Worm (Caenorhabditis elegans) whole organism, young adult: ENCODE measurements around the gene srd-45.
A peak's percentile ranks its signal among the peaks of the same experiment; 100 is the strongest.

Experiments
- B0035.1 ChIP-seq: sonication (generic microtip); optimal IDR thresholded peaks from 2 replicates; lab custom pipeline; 2016; ENCODE audit warnings: missing genetic modification characterization, mild to moderate bottlenecking, missing compliant biosample characterization, missing genotype, missing genetic modification reagents
- B0336.3 ChIP-seq: fragments of 200-800 bp; sonication (Bioruptor generic); IDR thresholded peaks from 2 replicates; pipeline ENCODE4 v1.3.6; 2022; ENCODE audit warnings: missing genetic modification characterization, missing compliant biosample characterization
- C06A6.2 ChIP-seq: fragments of 200-800 bp; sonication (Bioruptor generic); conservative IDR thresholded peaks from 2 replicates; pipeline ENCODE4 v1.3.6; 2022; ENCODE audit warnings: missing genetic modification characterization, missing compliant biosample characterization
- F52B5.7 ChIP-seq: sonication (generic microtip); optimal IDR thresholded peaks from 2 replicates; lab custom pipeline; 2016; ENCODE audit warnings: mild to moderate bottlenecking, missing genetic modification characterization, missing compliant biosample characterization
- T07F8.4 ChIP-seq: sonication (generic microtip); optimal IDR thresholded peaks from 2 replicates; lab custom pipeline; 2016; ENCODE audit warnings: mild to moderate bottlenecking, missing genetic modification characterization, moderate library complexity, missing compliant biosample characterization
- Y53G8AR.9 ChIP-seq: fragments of 200-800 bp; sonication (Bioruptor generic); conservative IDR thresholded peaks from 2 replicates; pipeline ENCODE4 v1.3.6; 2022; ENCODE audit warnings: missing genetic modification reagents, missing genetic modification characterization, missing compliant biosample characterization
- aptf-2 ChIP-seq: fragments of 200-800 bp; sonication (Bioruptor generic); conservative IDR thresholded peaks from 2 replicates; pipeline ENCODE4 v1.3.6; 2022; ENCODE audit warnings: missing genetic modification reagents, missing genetic modification characterization, missing compliant biosample characterization
- atf-7 ChIP-seq: sonication (generic microtip); optimal IDR thresholded peaks from 2 replicates; lab custom pipeline; 2017; ENCODE audit warnings: mild to moderate bottlenecking, missing genetic modification characterization, missing compliant biosample characterization
- attf-3 ChIP-seq: fragments of 200-800 bp; sonication (Bioruptor generic); conservative IDR thresholded peaks from 2 replicates; pipeline ENCODE4 v1.3.6; 2022; ENCODE audit warnings: missing genetic modification reagents, missing genetic modification characterization, missing compliant biosample characterization
- attf-6 ChIP-seq: fragments of 200-800 bp; sonication (Bioruptor generic); IDR thresholded peaks from 2 replicates; pipeline ENCODE4 v1.3.6; 2022; ENCODE audit warnings: missing genetic modification reagents, missing genetic modification characterization, missing compliant biosample characterization
- bed-2 ChIP-seq: fragments of 200-800 bp; sonication (Bioruptor generic); IDR thresholded peaks from 2 replicates; pipeline ENCODE4 v1.3.6; 2022; ENCODE audit warnings: missing genetic modification reagents, missing genetic modification characterization, missing compliant biosample characterization
- ccch-3 ChIP-seq: fragments of 200-800 bp; sonication (Bioruptor generic); optimal IDR thresholded peaks from 2 replicates; lab custom pipeline; 2018; ENCODE audit warnings: mild to moderate bottlenecking, missing genetic modification characterization, missing compliant biosample characterization
- cebp-2 ChIP-seq: fragments of 200-800 bp; sonication (Bioruptor generic); IDR thresholded peaks from 2 replicates; pipeline ENCODE4 v1.3.6; 2022; ENCODE audit warnings: missing genetic modification characterization, missing compliant biosample characterization
- ceh-100 ChIP-seq: fragments of 200-800 bp; sonication (Bioruptor generic); IDR thresholded peaks from 2 replicates; pipeline ENCODE4 v1.3.6; 2022; ENCODE audit warnings: missing genetic modification reagents, missing genetic modification characterization, missing compliant biosample characterization
- ceh-40 ChIP-seq: fragments of 200-800 bp; sonication (Bioruptor generic); IDR thresholded peaks from 2 replicates; pipeline ENCODE4 v1.3.6; 2022; ENCODE audit warnings: missing genetic modification characterization, missing compliant biosample characterization
- ceh-58 ChIP-seq: fragments of 200-800 bp; sonication (Bioruptor generic); IDR thresholded peaks from 2 replicates; pipeline ENCODE4 v1.3.6; 2022; ENCODE audit warnings: missing genetic modification characterization, missing compliant biosample characterization
- ceh-91 ChIP-seq: fragments of 200-800 bp; sonication (Bioruptor generic); IDR thresholded peaks from 2 replicates; pipeline ENCODE4 v1.3.6; 2022; ENCODE audit warnings: missing genetic modification reagents, missing genetic modification characterization, missing compliant biosample characterization
- chd-7 ChIP-seq: sonication (generic microtip); optimal IDR thresholded peaks from 2 replicates; lab custom pipeline; 2016; ENCODE audit warnings: mild to moderate bottlenecking, missing genetic modification characterization, moderate library complexity, missing compliant biosample characterization
- dpff-1 ChIP-seq: sonication (generic microtip); optimal IDR thresholded peaks from 2 replicates; lab custom pipeline; 2017; ENCODE audit warnings: mild to moderate bottlenecking, missing genetic modification characterization, missing compliant biosample characterization
- egl-18 ChIP-seq: fragments of 200-800 bp; sonication (Bioruptor generic); IDR thresholded peaks from 2 replicates; pipeline ENCODE4 v1.3.6; 2022; ENCODE audit warnings: missing genetic modification reagents, missing genetic modification characterization, missing compliant biosample characterization
- egl-44 ChIP-seq: fragments of 200-800 bp; sonication (Bioruptor generic); IDR thresholded peaks from 2 replicates; pipeline ENCODE4 v1.3.6; 2022; ENCODE audit warnings: missing genetic modification reagents, missing genetic modification characterization, missing compliant biosample characterization
- egrh-3 ChIP-seq: fragments of 200-800 bp; sonication (Bioruptor generic); IDR thresholded peaks from 2 replicates; pipeline ENCODE4 v1.3.6; 2022; ENCODE audit warnings: missing genetic modification reagents, missing genetic modification characterization, missing compliant biosample characterization
- ets-4 ChIP-seq: fragments of 200-800 bp; sonication (Bioruptor generic); optimal IDR thresholded peaks from 2 replicates; lab custom pipeline; 2018; ENCODE audit warnings: mild to moderate bottlenecking, missing genetic modification characterization, missing compliant biosample characterization
- him-1 ChIP-seq: sonication (generic microtip); optimal IDR thresholded peaks from 2 replicates; lab custom pipeline; 2016; ENCODE audit warnings: missing genotype, missing genetic modification reagents, missing genetic modification characterization, missing compliant biosample characterization
- hlh-26 ChIP-seq: fragments of 200-800 bp; sonication (Bioruptor generic); conservative IDR thresholded peaks from 2 replicates; pipeline ENCODE4 v1.3.6; 2022; ENCODE audit warnings: missing genetic modification reagents, missing genetic modification characterization, missing compliant biosample characterization
- lag-1 ChIP-seq: fragments of 200-800 bp; sonication (Bioruptor generic); IDR thresholded peaks from 2 replicates; pipeline ENCODE4 v1.3.6; 2022; ENCODE audit warnings: missing genetic modification reagents, missing genetic modification characterization, missing compliant biosample characterization
- let-526 ChIP-seq: fragments of 200-800 bp; sonication (Bioruptor generic); IDR thresholded peaks from 2 replicates; pipeline ENCODE4 v1.3.6; 2022; ENCODE audit warnings: missing genetic modification reagents, missing genetic modification characterization, missing compliant biosample characterization
- lin-40 ChIP-seq: sonication (generic microtip); optimal IDR thresholded peaks from 2 replicates; lab custom pipeline; 2016; ENCODE audit warnings: missing genetic modification characterization, mild to moderate bottlenecking, missing compliant biosample characterization, missing genotype, missing genetic modification reagents
- lsy-27 ChIP-seq: sonication (generic microtip); optimal IDR thresholded peaks from 2 replicates; lab custom pipeline; 2017; ENCODE audit warnings: missing genetic modification characterization, mild to moderate bottlenecking, missing compliant biosample characterization, antibody characterized with exemption, missing genotype, borderline replicate concordance; ENCODE audit not compliant: insufficient read depth
- madf-6 ChIP-seq: fragments of 200-800 bp; sonication (Bioruptor generic); IDR thresholded peaks from 2 replicates; pipeline ENCODE4 v1.3.6; 2022; ENCODE audit warnings: missing genetic modification reagents, missing genetic modification characterization, missing compliant biosample characterization
- madf-8 ChIP-seq: fragments of 200-800 bp; sonication (Bioruptor generic); conservative IDR thresholded peaks from 2 replicates; pipeline ENCODE4 v1.3.6; 2022; ENCODE audit warnings: missing genetic modification reagents, missing genetic modification characterization, missing compliant biosample characterization
- mel-28 ChIP-seq: sonication (generic microtip); optimal IDR thresholded peaks from 2 replicates; lab custom pipeline; 2016; ENCODE audit warnings: borderline replicate concordance, mild to moderate bottlenecking, missing genetic modification characterization, missing compliant biosample characterization
- mes-4 ChIP-seq: sonication (generic microtip); optimal IDR thresholded peaks from 2 replicates; lab custom pipeline; 2016; ENCODE audit warnings: missing genotype, missing genetic modification characterization, missing compliant biosample characterization
- mxl-1 ChIP-seq: sonication (generic microtip); optimal IDR thresholded peaks from 2 replicates; lab custom pipeline; 2016; ENCODE audit warnings: missing genetic modification characterization, missing compliant biosample characterization
- nfya-2 ChIP-seq: fragments of 200-800 bp; sonication (Bioruptor generic); IDR thresholded peaks from 2 replicates; pipeline ENCODE4 v1.3.6; 2022; ENCODE audit warnings: missing genetic modification reagents, missing genetic modification characterization, missing compliant biosample characterization
- nhr-179 ChIP-seq: sonication (generic microtip); optimal IDR thresholded peaks from 2 replicates; lab custom pipeline; 2016; ENCODE audit warnings: mild to moderate bottlenecking, missing genetic modification characterization, missing compliant biosample characterization
- nhr-27 ChIP-seq: fragments of 200-800 bp; sonication (Bioruptor generic); optimal IDR thresholded peaks from 2 replicates; lab custom pipeline; 2018; ENCODE audit warnings: mild to moderate bottlenecking, missing genetic modification characterization, moderate library complexity, missing compliant biosample characterization
- nhr-80 ChIP-seq: sonication (generic microtip); optimal IDR thresholded peaks from 2 replicates; lab custom pipeline; 2016; ENCODE audit warnings: missing genetic modification characterization, missing compliant biosample characterization
- nhr-90 ChIP-seq: sonication (generic microtip); optimal IDR thresholded peaks from 2 replicates; lab custom pipeline; 2016; ENCODE audit warnings: missing genotype, mild to moderate bottlenecking, missing genetic modification characterization, missing compliant biosample characterization
- rec-8 ChIP-seq, 2 experiments: sonication (generic microtip); optimal IDR thresholded peaks; 2 replicates each; lab custom pipeline; 2016; ENCODE audit warnings: mild to moderate bottlenecking in 2 of 2, missing genetic modification characterization in 2 of 2, missing genetic modification reagents in 2 of 2, missing genotype in 2 of 2, missing biosample characterization in 1 of 2, missing compliant biosample characterization in 1 of 2, moderate library complexity in 1 of 2
- rpc-1 ChIP-seq, 2 experiments: fragments of 150-350 bp in 1 of 2; sonication (generic microtip) in 1 of 2; optimal IDR thresholded peaks; 2 replicates each; lab custom pipeline; 2014 to 2018; ENCODE audit warnings: missing biosample characterization in 1 of 2, missing genetic modification characterization in 1 of 2, missing genetic modification reagents in 1 of 2, missing genotype in 1 of 2
- snpc-1.3 ChIP-seq: sonication (generic microtip); optimal IDR thresholded peaks from 2 replicates; lab custom pipeline; 2017; ENCODE audit warnings: missing genetic modification characterization, mild to moderate bottlenecking, missing compliant biosample characterization, antibody characterized with exemption, moderate library complexity, missing genotype, missing genetic modification reagents; ENCODE audit not compliant: insufficient read depth
- snpc-4 ChIP-seq, 5 experiments: fragments of 150-350 bp in 1 of 5; sonication (generic microtip) in 4 of 5; optimal IDR thresholded peaks; 2 replicates each; lab custom pipeline; 2014 to 2018; ENCODE audit warnings: missing genetic modification characterization in 5 of 5, missing biosample characterization in 3 of 5, antibody characterized with exemption in 2 of 5, mild to moderate bottlenecking in 2 of 5, missing compliant biosample characterization in 2 of 5, missing genotype in 2 of 5, moderate library complexity in 2 of 5, missing genetic modification reagents in 1 of 5
- tbp1 ChIP-seq: fragments of 200-800 bp; sonication (Bioruptor generic); optimal IDR thresholded peaks from 2 replicates; lab custom pipeline; 2018; ENCODE audit warnings: mild to moderate bottlenecking, missing genetic modification characterization, missing compliant biosample characterization
- ztf-3 ChIP-seq: fragments of 200-800 bp; sonication (Bioruptor generic); optimal IDR thresholded peaks from 2 replicates; lab custom pipeline; 2018; ENCODE audit warnings: mild to moderate bottlenecking, missing genetic modification characterization, missing compliant biosample characterization

Gene srd-45

ce11 chrX:12367498-12367897, 38.7 kb downstream of the srd-45 start (continued):
- TF ChIP-seq attf-6 (GFP tag; lab: Robert Waterston, UW) (0 out of 2 replicates have a peak, but pooled peaks have one; percentile 34), tbp1 (peak; percentile 95), hlh-26 (no peak), chd-7 (tag; lab: Kevin White, UChicago) (peak; percentile 30), ceh-40 (GFP tag; lab: Robert Waterston, UW) (no peak), ccch-3 (GFP tag; lab: Kevin White, UChicago) (no peak), bed-2 (GFP tag; lab: Robert Waterston, UW) (no peak), B0035.1 (tag; lab: Kevin White, UChicago) (peak; percentile 25), ceh-91 (GFP tag; lab: Robert Waterston, UW) (no peak), lag-1 (GFP tag; lab: Robert Waterston, UW) (no peak), lsy-27 (tag; lab: Kevin White, UChicago) (no peak), T07F8.4 (tag; lab: Kevin White, UChicago) (no peak), ztf-3 (GFP tag; lab: Kevin White, UChicago) (no peak), egrh-3 (GFP tag; lab: Robert Waterston, UW) (peak; percentile 42), nhr-179 (tag; lab: Kevin White, UChicago) (no peak), mes-4 (tag; lab: Kevin White, UChicago) (no peak), him-1 (peak; percentile 86), ceh-100 (GFP tag; lab: Robert Waterston, UW) (no peak), madf-6 (GFP tag; lab: Robert Waterston, UW) (peak; percentile 55), aptf-2 (GFP tag; lab: Robert Waterston, UW) (no peak), madf-8 (GFP tag; lab: Robert Waterston, UW) (no peak), C06A6.2 (GFP tag; lab: Robert Waterston, UW) (0 out of 2 replicates have a peak, but pooled peaks have one; percentile 30), nhr-80 (tag; lab: Kevin White, UChicago) (no peak), nhr-90 (peak; percentile 54), let-526 (GFP tag; lab: Robert Waterston, UW) (no peak), B0336.3 (GFP tag; lab: Robert Waterston, UW) (no peak; the same call in 1 of the 2 replicates), rec-8 (tag; optimal IDR thresholded peaks at IDR 0.05; lab: Kevin White, UChicago) (peak; percentile 17 to 56), F52B5.7 (tag; lab: Kevin White, UChicago) (no peak), ets-4 (no peak), nfya-2 (GFP tag; lab: Robert Waterston, UW) (no peak), egl-18 (GFP tag; lab: Robert Waterston, UW) (no peak), cebp-2 (GFP tag; lab: Robert Waterston, UW) (no peak), mxl-1 (tag; lab: Kevin White, UChicago) (no peak), mel-28 (no peak), nhr-27 (tag; lab: Kevin White, UChicago) (no peak), egl-44 (GFP tag; lab: Robert Waterston, UW) (peak; percentile 80; the same call in 1 of the 2 replicates), attf-3 (GFP tag; lab: Robert Waterston, UW) (0 out of 2 replicates have a peak, but pooled peaks have one; percentile 35), dpff-1 (tag; lab: Kevin White, UChicago) (no peak)

DNA sequence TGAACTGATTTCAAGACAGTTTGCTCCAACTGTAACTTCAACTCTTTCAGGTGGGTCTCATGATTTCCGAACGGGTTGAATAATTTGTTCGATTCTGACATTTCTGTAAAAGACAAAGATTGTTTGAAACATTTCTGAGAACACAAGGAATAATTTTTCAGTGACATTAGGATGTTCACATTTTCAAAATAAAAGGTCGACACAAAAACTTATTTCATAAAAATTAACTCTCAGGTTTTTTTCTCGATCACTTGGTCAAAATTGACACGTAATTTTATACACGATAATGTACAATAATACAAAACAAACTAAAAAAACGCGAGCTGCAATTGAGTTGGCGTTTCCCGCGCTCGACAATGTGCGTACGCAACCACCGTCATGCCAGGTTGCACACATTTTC, 42.5 kb downstream of the srd-45 start, which contains the start of gene rif-1.2:
Gene rif-1.2 (minus strand): TSS at position 101 of the 400 bp plus-strand sequence.
- TF ChIP-seq attf-3 (GFP tag; lab: Robert Waterston, UW), result no peak
- no peak for TF ChIP-seq madf-8 (GFP tag; lab: Robert Waterston, UW)
- no peak for TF ChIP-seq snpc-1.3 (tag; lab: Kevin White, UChicago)
- TF ChIP-seq Y53G8AR.9 (GFP tag; lab: Robert Waterston, UW), result no peak
- TF ChIP-seq lin-40, result no peak
- no peak for TF ChIP-seq atf-7
- TF ChIP-seq mxl-1 (tag; lab: Kevin White, UChicago), result no peak
- TF ChIP-seq rpc-1 (optimal IDR thresholded peaks at IDR 0.05; lab: Kevin White, UChicago), result no peak
- TF ChIP-seq rpc-1 (tag; optimal IDR thresholded peaks at IDR 0.05; lab: Kevin White, UChicago), result no peak
- no peak for TF ChIP-seq ceh-58
- TF ChIP-seq snpc-4 (GFP tag; optimal IDR thresholded peaks at IDR 0.05; lab: Kevin White, UChicago), result no peak
- no peak for TF ChIP-seq snpc-4 (tag; optimal IDR thresholded peaks at IDR 0.05; lab: Kevin White, UChicago)
- TF ChIP-seq, all 124 proteins: peak for 0
